Fruit fly (Drosophila melanogaster) whole organism, prepupa: ENCODE measurements around the gene scramb1.

Experiments
- Blimp-1 ChIP-seq: fragments of 200-800 bp; sonication (Bioruptor generic); optimal IDR thresholded peaks from 3 replicates; lab custom pipeline; 2017; ENCODE audit warnings: missing biosample characterization, missing genetic modification characterization, mild to moderate bottlenecking, moderate library complexity, missing genetic modification reagents
- CG10631 ChIP-seq: fragments of 200-800 bp; sonication (Bioruptor generic); optimal IDR thresholded peaks from 2 replicates; lab custom pipeline; 2016; ENCODE audit warnings: missing biosample characterization, missing genetic modification characterization
- CG11902 ChIP-seq: fragments of 200-800 bp; sonication (Bioruptor generic); optimal IDR thresholded peaks from 3 replicates; lab custom pipeline; 2016; ENCODE audit warnings: missing biosample characterization, missing genetic modification characterization
- CG15336 ChIP-seq: fragments of 200-800 bp; sonication (Bioruptor generic); IDR thresholded peaks from 2 replicates; pipeline ENCODE4 v1.3.6; 2022; ENCODE audit warnings: missing biosample characterization, missing genetic modification characterization
- CG1621 ChIP-seq: fragments of 200-800 bp; sonication (Bioruptor generic); optimal IDR thresholded peaks from 3 replicates; lab custom pipeline; 2018; ENCODE audit warnings: missing biosample characterization, mild to moderate bottlenecking, missing genetic modification characterization
- CG32006 ChIP-seq: fragments of 200-800 bp; sonication (Bioruptor generic); optimal IDR thresholded peaks from 3 replicates; lab custom pipeline; 2017; ENCODE audit warnings: missing biosample characterization, mild to moderate bottlenecking, missing genetic modification characterization
- CG34406 ChIP-seq: fragments of 200-800 bp; sonication (Bioruptor generic); optimal IDR thresholded peaks from 3 replicates; lab custom pipeline; 2016; ENCODE audit warnings: missing biosample characterization, missing genetic modification characterization
- CG3919 ChIP-seq: fragments of 200-800 bp; sonication (Bioruptor generic); optimal IDR thresholded peaks from 3 replicates; lab custom pipeline; 2016; ENCODE audit warnings: missing biosample characterization, missing genetic modification characterization
- CG4318 ChIP-seq: fragments of 200-800 bp; sonication (Bioruptor generic); optimal IDR thresholded peaks from 3 replicates; lab custom pipeline; 2017; ENCODE audit warnings: missing biosample characterization, mild to moderate bottlenecking, missing genetic modification characterization
- CG6163 ChIP-seq: fragments of 200-800 bp; sonication (Bioruptor generic); IDR thresholded peaks from 3 replicates; pipeline ENCODE4 v1.3.6; 2022; ENCODE audit warnings: missing biosample characterization, missing genetic modification characterization
- CG6276 ChIP-seq: fragments of 200-800 bp; sonication (Bioruptor generic); optimal IDR thresholded peaks from 2 replicates; lab custom pipeline; 2017; ENCODE audit warnings: missing biosample characterization, mild to moderate bottlenecking, missing genetic modification characterization
- CG6808 ChIP-seq: fragments of 200-800 bp; sonication (Bioruptor generic); optimal IDR thresholded peaks from 3 replicates; lab custom pipeline; 2017; ENCODE audit warnings: missing biosample characterization, missing genetic modification characterization, mild to moderate bottlenecking, moderate library complexity, missing genetic modification reagents
- CG6854 ChIP-seq: fragments of 200-800 bp; sonication (Bioruptor generic); optimal IDR thresholded peaks from 2 replicates; lab custom pipeline; 2017; ENCODE audit warnings: missing biosample characterization, mild to moderate bottlenecking, missing genetic modification characterization
- CG7368 ChIP-seq: fragments of 200-800 bp; sonication (Bioruptor generic); optimal IDR thresholded peaks from 3 replicates; lab custom pipeline; 2016; ENCODE audit warnings: missing biosample characterization, missing genetic modification characterization
- CG8119 ChIP-seq: fragments of 200-800 bp; sonication (Bioruptor generic); IDR thresholded peaks from 3 replicates; pipeline ENCODE4 v1.3.6; 2022; ENCODE audit warnings: missing biosample characterization, missing genetic modification characterization
- CG8319 ChIP-seq: fragments of 200-800 bp; sonication (Bioruptor generic); optimal IDR thresholded peaks from 3 replicates; lab custom pipeline; 2016; ENCODE audit warnings: missing biosample characterization, missing genetic modification characterization
- CG8632 ChIP-seq: fragments of 200-800 bp; sonication (Bioruptor generic); optimal IDR thresholded peaks from 3 replicates; lab custom pipeline; 2016; ENCODE audit warnings: missing biosample characterization, missing genetic modification characterization
- CG9139 ChIP-seq: fragments of 200-800 bp; sonication (Bioruptor generic); optimal IDR thresholded peaks from 3 replicates; lab custom pipeline; 2017; ENCODE audit warnings: missing biosample characterization, mild to moderate bottlenecking, missing genetic modification characterization
- Eip75B ChIP-seq: fragments of 200-800 bp; sonication (Bioruptor generic); optimal IDR thresholded peaks from 3 replicates; lab custom pipeline; 2016; ENCODE audit warnings: missing biosample characterization, missing genetic modification characterization
- Eip78C ChIP-seq: fragments of 200-800 bp; sonication (Bioruptor generic); peaks from one replicate; lab custom pipeline; 2016; ENCODE audit warnings: missing biosample characterization, missing genetic modification characterization
- Eip93F ChIP-seq: fragments of 200-800 bp; sonication (Bioruptor generic); optimal IDR thresholded peaks from 2 replicates; lab custom pipeline; 2016; ENCODE audit warnings: missing biosample characterization, mild to moderate bottlenecking, missing genetic modification characterization
- Ets21C ChIP-seq: fragments of 200-800 bp; sonication (Bioruptor generic); optimal IDR thresholded peaks from 3 replicates; lab custom pipeline; 2016; ENCODE audit warnings: missing biosample characterization, missing genetic modification characterization
- Ets96B ChIP-seq: fragments of 200-800 bp; optimal IDR thresholded peaks from 2 replicates; lab custom pipeline; 2019; ENCODE audit warnings: missing biosample characterization, mild to moderate bottlenecking, missing genetic modification characterization, moderate library complexity
- Gug ChIP-seq: fragments of 200-800 bp; sonication (Bioruptor generic); IDR thresholded peaks from 2 replicates; pipeline ENCODE4 v1.3.6; 2022; ENCODE audit warnings: missing biosample characterization, missing genetic modification characterization
- Hr38 ChIP-seq: sonication (Bioruptor generic); optimal IDR thresholded peaks from 2 replicates; lab custom pipeline; 2016; ENCODE audit warnings: missing biosample characterization, missing genetic modification characterization
- Hr39 ChIP-seq: fragments of 200-800 bp; sonication (Bioruptor generic); optimal IDR thresholded peaks from 2 replicates; lab custom pipeline; 2016; ENCODE audit warnings: missing biosample characterization, missing genetic modification characterization
- Hr4 ChIP-seq: fragments of 200-800 bp; sonication (Bioruptor generic); optimal IDR thresholded peaks from 3 replicates; lab custom pipeline; 2016; ENCODE audit warnings: missing biosample characterization, missing genetic modification characterization
- Met ChIP-seq: fragments of 200-800 bp; sonication (Bioruptor generic); optimal IDR thresholded peaks from 3 replicates; lab custom pipeline; 2016; ENCODE audit warnings: missing biosample characterization, missing genetic modification characterization
- OdsH ChIP-seq: fragments of 200-800 bp; sonication (Bioruptor generic); optimal IDR thresholded peaks from 3 replicates; lab custom pipeline; 2016; ENCODE audit warnings: missing biosample characterization, missing genetic modification characterization
- Smox ChIP-seq: fragments of 200-800 bp; sonication (Bioruptor generic); optimal IDR thresholded peaks from 3 replicates; lab custom pipeline; 2016; ENCODE audit warnings: missing biosample characterization, missing genetic modification characterization
- Sox102F ChIP-seq: fragments of 200-800 bp; sonication (Bioruptor generic); optimal IDR thresholded peaks from 2 replicates; lab custom pipeline; 2016; ENCODE audit warnings: missing biosample characterization, mild to moderate bottlenecking, missing genetic modification characterization
- Sox14 ChIP-seq: fragments of 200-800 bp; sonication (Bioruptor generic); optimal IDR thresholded peaks from 3 replicates; lab custom pipeline; 2016; ENCODE audit warnings: missing biosample characterization, missing genetic modification characterization
- achi ChIP-seq: fragments of 200-800 bp; sonication (Bioruptor generic); optimal IDR thresholded peaks from 3 replicates; lab custom pipeline; 2016; ENCODE audit warnings: missing biosample characterization, missing genetic modification characterization
- acj6 ChIP-seq: fragments of 200-800 bp; sonication (Bioruptor generic); optimal IDR thresholded peaks from 3 replicates; lab custom pipeline; 2016; ENCODE audit warnings: missing biosample characterization, missing genetic modification characterization
- dac ChIP-seq: fragments of 200-800 bp; sonication (Bioruptor generic); optimal IDR thresholded peaks from 2 replicates; lab custom pipeline; 2017; ENCODE audit warnings: missing biosample characterization, mild to moderate bottlenecking, missing genetic modification characterization
- dsx ChIP-seq: fragments of 200-800 bp; optimal IDR thresholded peaks from 3 replicates; lab custom pipeline; 2019; ENCODE audit warnings: missing biosample characterization, mild to moderate bottlenecking, missing genetic modification characterization, moderate library complexity; ENCODE audit not compliant: poor library complexity, severe bottlenecking
- esn ChIP-seq: fragments of 200-800 bp; sonication (Bioruptor generic); optimal IDR thresholded peaks from 2 replicates; lab custom pipeline; 2016; ENCODE audit warnings: missing biosample characterization, mild to moderate bottlenecking, missing genetic modification characterization, moderate library complexity
- fkh ChIP-seq: fragments of 200-800 bp; sonication (Bioruptor generic); optimal IDR thresholded peaks from 3 replicates; lab custom pipeline; 2017; ENCODE audit warnings: missing biosample characterization, mild to moderate bottlenecking, missing genetic modification characterization, moderate library complexity
- spab ChIP-seq: fragments of 200-800 bp; sonication (Bioruptor generic); optimal IDR thresholded peaks from 2 replicates; lab custom pipeline; 2017; ENCODE audit warnings: missing biosample characterization, mild to moderate bottlenecking, missing genetic modification characterization, missing genetic modification reagents
- ss ChIP-seq, 2 experiments: fragments of 200-800 bp; sonication (Bioruptor generic); optimal IDR thresholded peaks; 2 replicates in 1 of 2; 3 replicates in 1 of 2; lab custom pipeline; 2017 to 2018; ENCODE audit warnings: mild to moderate bottlenecking in 2 of 2, missing biosample characterization in 2 of 2, missing genetic modification characterization in 2 of 2, moderate library complexity in 1 of 2
- svp ChIP-seq: fragments of 200-800 bp; sonication (Bioruptor generic); peaks from one replicate; lab custom pipeline; 2016; ENCODE audit warnings: missing biosample characterization, missing genetic modification characterization
- topi ChIP-seq: fragments of 200-800 bp; sonication (Bioruptor generic); optimal IDR thresholded peaks from 3 replicates; lab custom pipeline; 2016; ENCODE audit warnings: missing biosample characterization, missing genetic modification characterization

Gene scramb1

dm6 chr3L:10261219-10261618 is 36.2 kb upstream of the scramb1 start:
- no peak for TF ChIP-seq CG9139 (GFP tag; lab: Kevin White, UChicago)
- TF ChIP-seq acj6 (GFP tag; lab: Kevin White, UChicago): no peak
- TF ChIP-seq CG4318 (GFP tag; lab: Kevin White, UChicago): no peak
- TF ChIP-seq ss (GFP tag; optimal IDR thresholded peaks at IDR 0.05; lab: Kevin White, UChicago): peak in 1 of 2 experiments; percentile 30
- no peak for TF ChIP-seq Gug (GFP tag; lab: Robert Waterston, UW)
- TF ChIP-seq CG11902 (GFP tag; lab: Kevin White, UChicago): no peak
- TF ChIP-seq dsx (GFP tag; lab: Kevin White, UChicago): peak; percentile 4
- TF ChIP-seq CG6854 (GFP tag; lab: Kevin White, UChicago): no peak
- TF ChIP-seq Eip75B: no peak
- no peak for TF ChIP-seq esn
- TF ChIP-seq Eip78C: peak; percentile 84
- no peak for TF ChIP-seq fkh (GFP tag; lab: Kevin White, UChicago)
- peak; percentile 59 for TF ChIP-seq svp (GFP tag; lab: Kevin White, UChicago)

DNA sequence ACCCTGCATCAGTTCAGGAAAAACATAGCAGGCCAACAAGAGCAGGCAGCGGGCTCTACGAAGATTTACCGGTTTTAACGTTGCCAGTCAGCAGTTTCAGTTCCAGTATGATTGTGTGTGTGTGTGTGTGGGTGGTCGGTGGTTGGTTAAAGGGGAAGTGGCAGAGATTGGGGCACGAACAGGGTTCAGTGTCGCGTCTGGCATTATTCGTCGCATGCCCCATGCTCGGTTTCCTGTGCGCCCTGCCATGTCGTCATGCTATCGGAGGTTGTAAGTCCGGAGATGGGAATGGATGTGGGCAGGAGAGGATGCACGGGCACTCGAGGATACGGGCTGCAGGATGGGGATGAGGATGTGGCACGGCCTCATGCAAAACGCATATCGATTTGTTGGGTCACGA is 33.7 kb upstream of the scramb1 start:
- TF ChIP-seq CG8319 (GFP tag; lab: Kevin White, UChicago) (no peak), CG1621 (no peak), CG6163 (0 out of 3 replicates have a peak, but pooled peaks have one; percentile 25), Eip78C (peak; percentile 57), ss (GFP tag; optimal IDR thresholded peaks at IDR 0.05; lab: Kevin White, UChicago) (peak; percentile 13 to 34), Eip75B (no peak), CG8119 (GFP tag; lab: Robert Waterston, UW) (no peak), Hr38 (GFP tag; lab: Kevin White, UChicago) (no peak), Smox (GFP tag; lab: Kevin White, UChicago) (no peak), CG9139 (GFP tag; lab: Kevin White, UChicago) (no peak), Met (GFP tag; lab: Kevin White, UChicago) (no peak)

dm6 chr3L:10254131-10254530 is 29.1 kb upstream of the scramb1 start:
- TF ChIP-seq Ets21C (no peak), Hr4 (GFP tag; lab: Kevin White, UChicago) (no peak), CG6854 (GFP tag; lab: Kevin White, UChicago) (no peak), CG7368 (GFP tag; lab: Kevin White, UChicago) (no peak), spab (GFP tag; lab: Kevin White, UChicago) (no peak), Eip78C (peak; percentile 16), Blimp-1 (GFP tag; lab: Kevin White, UChicago) (no peak)

- TF ChIP-seq Hr39 (no peak), CG6276 (GFP tag; lab: Kevin White, UChicago) (no peak), topi (GFP tag; lab: Kevin White, UChicago) (no peak)
Measured at dm6 chr3L:10249836-10250235, 24.8 kb upstream of the scramb1 start.

dm6 chr3L:10247579-10247978 is 22.5 kb upstream of the scramb1 start:
- TF ChIP-seq dac (GFP tag; lab: Kevin White, UChicago) (no peak), Ets21C (no peak), Met (GFP tag; lab: Kevin White, UChicago) (peak; percentile 16), Eip93F (GFP tag; lab: Kevin White, UChicago) (no peak), CG32006 (GFP tag; lab: Kevin White, UChicago) (peak; percentile 18), OdsH (GFP tag; lab: Kevin White, UChicago) (peak; percentile 34), topi (GFP tag; lab: Kevin White, UChicago) (no peak), CG1621 (peak; percentile 9), CG10631 (GFP tag; lab: Kevin White, UChicago) (peak; percentile 35), Sox102F (GFP tag; lab: Kevin White, UChicago) (peak; percentile 3), achi (GFP tag; lab: Kevin White, UChicago) (peak; percentile 40), CG6808 (GFP tag; lab: Kevin White, UChicago) (no peak), CG7368 (GFP tag; lab: Kevin White, UChicago) (no peak), svp (GFP tag; lab: Kevin White, UChicago) (no peak), CG34406 (no peak), CG15336 (GFP tag; lab: Robert Waterston, UW) (0 out of 2 replicates have a peak, but pooled peaks have one; percentile 15), CG6163 (no peak), Ets96B (tag; lab: Kevin White, UChicago) (no peak), Blimp-1 (GFP tag; lab: Kevin White, UChicago) (no peak), CG4318 (GFP tag; lab: Kevin White, UChicago) (no peak), spab (GFP tag; lab: Kevin White, UChicago) (no peak), Sox14 (GFP tag; lab: Kevin White, UChicago) (no peak), CG11902 (GFP tag; lab: Kevin White, UChicago) (no peak), CG3919 (no peak), CG8119 (GFP tag; lab: Robert Waterston, UW) (0 out of 3 replicates have a peak, but pooled peaks have one; percentile 15), CG8632 (peak; percentile 22), Gug (GFP tag; lab: Robert Waterston, UW) (no peak), Eip78C (peak; percentile 62), Smox (GFP tag; lab: Kevin White, UChicago) (peak; percentile 12)
